Fruit fly (Drosophila melanogaster) whole organism, embryonic: Measurements from ENCODE around the gene CG6912.

Experiments used
- Aef1 ChIP-seq: fragments of 200-800 bp; sonication (Bioruptor generic); IDR thresholded peaks from 3 replicates; pipeline ENCODE4 v1.3.6; 2022; ENCODE audit warnings: missing biosample characterization, missing genetic modification characterization
- Antp ChIP-seq: fragments of 200-800 bp; sonication (Bioruptor generic); optimal IDR thresholded peaks from 3 replicates; lab custom pipeline; 2016; ENCODE audit warnings: missing biosample characterization, missing genetic modification characterization
- Blimp-1 ChIP-seq: fragments of 200-800 bp; sonication (Bioruptor generic); optimal IDR thresholded peaks from 3 replicates; lab custom pipeline; 2018; ENCODE audit warnings: missing biosample characterization, missing genetic modification characterization, mild to moderate bottlenecking, moderate library complexity, missing genetic modification reagents
- CG1024 ChIP-seq: fragments of 200-800 bp; sonication (Bioruptor generic); IDR thresholded peaks from 2 replicates; pipeline ENCODE4 v1.3.6; 2022; ENCODE audit warnings: missing biosample characterization, missing genetic modification characterization
- CG10321 ChIP-seq: fragments of 200-800 bp; sonication (Bioruptor generic); IDR thresholded peaks from 2 replicates; pipeline ENCODE4 v1.3.6; 2022; ENCODE audit warnings: missing biosample characterization, missing genetic modification characterization
- CG10543 ChIP-seq: fragments of 200-800 bp; sonication (Bioruptor generic); optimal IDR thresholded peaks from 3 replicates; lab custom pipeline; 2017; ENCODE audit warnings: missing biosample characterization, mild to moderate bottlenecking, missing genetic modification characterization, moderate library complexity
- CG1647 ChIP-seq: fragments of 200-800 bp; sonication (Bioruptor generic); optimal IDR thresholded peaks from 3 replicates; lab custom pipeline; 2016; ENCODE audit warnings: missing biosample characterization, missing genetic modification characterization
- CG32532 ChIP-seq: fragments of 200-800 bp; sonication (Bioruptor generic); IDR thresholded peaks from 2 replicates; pipeline ENCODE4 v1.3.6; 2022; ENCODE audit warnings: missing biosample characterization, missing genetic modification characterization
- CG5953 ChIP-seq: fragments of 200-800 bp; sonication (Bioruptor generic); IDR thresholded peaks from 2 replicates; pipeline ENCODE4 v1.3.6; 2022; ENCODE audit warnings: missing biosample characterization, missing genetic modification characterization
- CG6689 ChIP-seq: fragments of 200-800 bp; sonication (Bioruptor generic); IDR thresholded peaks from 2 replicates; pipeline ENCODE4 v1.3.6; 2022; ENCODE audit warnings: missing biosample characterization, missing genetic modification characterization
- Camta ChIP-seq: fragments of 200-800 bp; sonication (Bioruptor generic); optimal IDR thresholded peaks from 2 replicates; lab custom pipeline; 2016; ENCODE audit warnings: missing biosample characterization, missing genetic modification characterization
- CkIIα-i1 ChIP-seq: fragments of 200-800 bp; sonication (Bioruptor generic); IDR thresholded peaks from 2 replicates; pipeline ENCODE4 v1.3.6; 2022; ENCODE audit warnings: missing biosample characterization, missing genetic modification characterization
- CrebB ChIP-seq: fragments of 200-800 bp; sonication (Bioruptor generic); optimal IDR thresholded peaks from 3 replicates; lab custom pipeline; 2018; ENCODE audit warnings: missing biosample characterization, mild to moderate bottlenecking, missing genetic modification characterization
- Dip2 ChIP-seq: fragments of 200-800 bp; sonication (Bioruptor generic); IDR thresholded peaks from 2 replicates; pipeline ENCODE4 v1.3.6; 2022; ENCODE audit warnings: missing biosample characterization, missing genetic modification characterization
- Doc2 ChIP-seq: fragments of 200-800 bp; sonication (Bioruptor generic); IDR thresholded peaks from 2 replicates; pipeline ENCODE4 v1.3.6; 2022; ENCODE audit warnings: missing biosample characterization, missing genetic modification characterization
- Doc3 ChIP-seq: fragments of 200-800 bp; sonication (Bioruptor generic); IDR thresholded peaks from 3 replicates; pipeline ENCODE4 v1.3.6; 2022; ENCODE audit warnings: missing biosample characterization, missing genetic modification characterization; ENCODE audit not compliant: partially characterized antibody
- Eip74EF ChIP-seq, 2 experiments: fragments of 200-800 bp in 1 of 2; fragments of >200 bp in 1 of 2; sonication (Bioruptor generic) in 1 of 2; optimal IDR thresholded peaks; 2 replicates each; lab custom pipeline; 2017 to 2019; ENCODE audit warnings: missing biosample characterization in 2 of 2, missing genetic modification characterization in 2 of 2, mild to moderate bottlenecking in 1 of 2, moderate library complexity in 1 of 2
- Hand ChIP-seq: fragments of 200-800 bp; sonication (Bioruptor generic); optimal IDR thresholded peaks from 2 replicates; lab custom pipeline; 2017; ENCODE audit warnings: mild to moderate bottlenecking, missing biosample characterization, missing genetic modification reagents, missing genetic modification characterization
- MBD-R2 ChIP-seq: fragments of 200-800 bp; sonication (Bioruptor generic); IDR thresholded peaks from 2 replicates; pipeline ENCODE4 v1.3.6; 2022; ENCODE audit warnings: missing biosample characterization, missing genetic modification characterization
- Mes4 ChIP-seq: fragments of 200-800 bp; sonication (Bioruptor generic); optimal IDR thresholded peaks from 2 replicates; lab custom pipeline; 2016; ENCODE audit warnings: missing biosample characterization, missing genetic modification characterization
- NK7.1 ChIP-seq: fragments of 200-800 bp; sonication (Bioruptor generic); optimal IDR thresholded peaks from 3 replicates; lab custom pipeline; 2016; ENCODE audit warnings: missing biosample characterization, missing genetic modification characterization
- Opbp ChIP-seq: fragments of 200-800 bp; sonication (Bioruptor generic); IDR thresholded peaks from 3 replicates; pipeline ENCODE4 v1.3.6; 2022; ENCODE audit warnings: missing biosample characterization, missing genetic modification characterization; ENCODE audit not compliant: partially characterized antibody
- PHDP ChIP-seq: fragments of 200-800 bp; sonication (Bioruptor generic); optimal IDR thresholded peaks from 3 replicates; lab custom pipeline; 2018; ENCODE audit warnings: missing biosample characterization, mild to moderate bottlenecking, missing genetic modification characterization, moderate library complexity
- Six4 ChIP-seq: fragments of 200-800 bp; sonication (Bioruptor generic); optimal IDR thresholded peaks from 2 replicates; lab custom pipeline; 2016; ENCODE audit warnings: missing biosample characterization, missing genetic modification characterization
- Sry-β ChIP-seq: fragments of 200-800 bp; sonication (Bioruptor generic); optimal IDR thresholded peaks from 2 replicates; lab custom pipeline; 2018; ENCODE audit warnings: missing biosample characterization, mild to moderate bottlenecking, missing genetic modification characterization, moderate library complexity
- Trl ChIP-seq, 3 experiments: fragments of >200 bp in 2 of 3; fragments of 200-800 bp in 1 of 3; sonication (Bioruptor generic) in 1 of 3; optimal IDR thresholded peaks; 2 replicates in 1 of 3; 3 replicates in 2 of 3; lab custom pipeline; 2016 to 2017; ENCODE audit warnings: missing biosample characterization in 1 of 3, missing genetic modification characterization in 1 of 3
- disco-r ChIP-seq: fragments of 200-800 bp; sonication (Bioruptor generic); optimal IDR thresholded peaks from 2 replicates; lab custom pipeline; 2016; ENCODE audit warnings: missing biosample characterization, missing genetic modification characterization
- eyg ChIP-seq: fragments of 200-800 bp; sonication (Bioruptor generic); optimal IDR thresholded peaks from 3 replicates; lab custom pipeline; 2016; ENCODE audit warnings: missing biosample characterization, missing genetic modification characterization
- grn ChIP-seq: fragments of 200-800 bp; sonication (Bioruptor generic); optimal IDR thresholded peaks from 3 replicates; lab custom pipeline; 2017; ENCODE audit warnings: missing biosample characterization, missing genetic modification characterization
- hkb ChIP-seq, 2 experiments: fragments of 200-800 bp in 1 of 2; fragments of >200 bp in 1 of 2; sonication (Bioruptor generic) in 1 of 2; IDR thresholded peaks in 1 of 2; optimal IDR thresholded peaks in 1 of 2; 2 replicates each; pipeline versions ENCODE4 v1.3.6 to Lab custom; 2017 to 2022; ENCODE audit warnings: missing biosample characterization in 1 of 2, missing genetic modification characterization in 1 of 2
- inv ChIP-seq: fragments of 200-800 bp; sonication (Bioruptor generic); IDR thresholded peaks from 2 replicates; pipeline ENCODE4 v1.3.6; 2022; ENCODE audit warnings: missing biosample characterization, missing genetic modification characterization; ENCODE audit not compliant: partially characterized antibody
- jumu ChIP-seq: fragments of 200-800 bp; sonication (Bioruptor generic); optimal IDR thresholded peaks from 3 replicates; lab custom pipeline; 2016; ENCODE audit warnings: missing biosample characterization, missing genetic modification characterization
- kah ChIP-seq: fragments of 200-800 bp; sonication (Bioruptor generic); optimal IDR thresholded peaks from 2 replicates; lab custom pipeline; 2018; ENCODE audit warnings: missing biosample characterization, mild to moderate bottlenecking, missing genetic modification characterization
- klu ChIP-seq: fragments of 200-800 bp; sonication (Bioruptor generic); IDR thresholded peaks from 2 replicates; pipeline ENCODE4 v1.3.6; 2022; ENCODE audit warnings: missing biosample characterization, missing genetic modification characterization
- kni ChIP-seq: fragments of 200-800 bp; sonication (Bioruptor generic); optimal IDR thresholded peaks from 3 replicates; lab custom pipeline; 2017; ENCODE audit warnings: mild to moderate bottlenecking, missing biosample characterization, missing genetic modification reagents, missing genetic modification characterization
- lmd ChIP-seq: fragments of 200-800 bp; sonication (Bioruptor generic); IDR thresholded peaks from 2 replicates; pipeline ENCODE4 v1.3.6; 2022; ENCODE audit warnings: missing biosample characterization, missing genetic modification characterization
- lola ChIP-seq, 3 experiments: fragments of >200 bp in 2 of 3; fragments of 200-800 bp in 1 of 3; sonication (Bioruptor generic) in 1 of 3; optimal IDR thresholded peaks; 2 replicates each; lab custom pipeline; 2017 to 2019; ENCODE audit warnings: missing biosample characterization in 3 of 3, missing genetic modification characterization in 3 of 3, mild to moderate bottlenecking in 1 of 3, moderate library complexity in 1 of 3
- nerfin-1 ChIP-seq: fragments of 200-800 bp; sonication (Bioruptor generic); optimal IDR thresholded peaks from 3 replicates; lab custom pipeline; 2019; ENCODE audit warnings: missing biosample characterization, mild to moderate bottlenecking, missing genetic modification characterization, moderate library complexity
- nmo ChIP-seq: fragments of 200-800 bp; sonication (Bioruptor generic); optimal IDR thresholded peaks from 2 replicates; lab custom pipeline; 2018; ENCODE audit warnings: missing biosample characterization, mild to moderate bottlenecking, missing genetic modification characterization, moderate library complexity
- odd ChIP-seq: fragments of 200-800 bp; sonication (Bioruptor generic); optimal IDR thresholded peaks from 2 replicates; lab custom pipeline; 2017; ENCODE audit warnings: missing biosample characterization, mild to moderate bottlenecking, missing genetic modification characterization
- pb ChIP-seq: fragments of 200-800 bp; sonication (Bioruptor generic); optimal IDR thresholded peaks from 3 replicates; lab custom pipeline; 2016; ENCODE audit warnings: missing biosample characterization, missing genetic modification characterization
- prd ChIP-seq, 3 experiments: fragments of >200 bp in 2 of 3; fragments of 200-800 bp in 1 of 3; sonication (Bioruptor generic) in 1 of 3; optimal IDR thresholded peaks in 2 of 3; IDR thresholded peaks in 1 of 3; 2 replicates in 2 of 3; 3 replicates in 1 of 3; pipeline versions ENCODE4 v1.3.6 to Lab custom; 2017 to 2022; ENCODE audit warnings: missing biosample characterization in 1 of 3, missing genetic modification characterization in 1 of 3
- sisA ChIP-seq: fragments of 200-800 bp; sonication (Bioruptor generic); IDR thresholded peaks from 2 replicates; pipeline ENCODE4 v1.3.6; 2022; ENCODE audit warnings: missing biosample characterization, missing genetic modification characterization
- sna ChIP-seq: fragments of 200-800 bp; sonication (Bioruptor generic); IDR thresholded peaks from 2 replicates; pipeline ENCODE4 v1.3.6; 2022; ENCODE audit warnings: missing biosample characterization, missing genetic modification characterization; ENCODE audit not compliant: partially characterized antibody
- tap ChIP-seq: fragments of 200-800 bp; optimal IDR thresholded peaks from 3 replicates; lab custom pipeline; 2019; ENCODE audit warnings: missing biosample characterization, mild to moderate bottlenecking, missing genetic modification characterization, moderate library complexity
- tin ChIP-seq: fragments of 200-800 bp; sonication (Bioruptor generic); optimal IDR thresholded peaks from 3 replicates; lab custom pipeline; 2016; ENCODE audit warnings: missing biosample characterization, missing genetic modification characterization
- twi ChIP-seq: fragments of 200-800 bp; optimal IDR thresholded peaks from 2 replicates; lab custom pipeline; 2019; ENCODE audit warnings: missing biosample characterization, mild to moderate bottlenecking, missing genetic modification characterization, moderate library complexity
- tx ChIP-seq: fragments of 200-800 bp; sonication (Bioruptor generic); optimal IDR thresholded peaks from 2 replicates; lab custom pipeline; 2016; ENCODE audit warnings: missing biosample characterization, missing genetic modification characterization
- wdn ChIP-seq: fragments of 200-800 bp; sonication (Bioruptor generic); IDR thresholded peaks from 2 replicates; pipeline ENCODE4 v1.3.6; 2022; ENCODE audit warnings: missing biosample characterization, missing genetic modification characterization
- wor ChIP-seq: fragments of 200-800 bp; sonication (Bioruptor generic); IDR thresholded peaks from 2 replicates; pipeline ENCODE4 v1.3.6; 2022; ENCODE audit warnings: missing biosample characterization, missing genetic modification characterization

The CG6912 gene

DNA sequence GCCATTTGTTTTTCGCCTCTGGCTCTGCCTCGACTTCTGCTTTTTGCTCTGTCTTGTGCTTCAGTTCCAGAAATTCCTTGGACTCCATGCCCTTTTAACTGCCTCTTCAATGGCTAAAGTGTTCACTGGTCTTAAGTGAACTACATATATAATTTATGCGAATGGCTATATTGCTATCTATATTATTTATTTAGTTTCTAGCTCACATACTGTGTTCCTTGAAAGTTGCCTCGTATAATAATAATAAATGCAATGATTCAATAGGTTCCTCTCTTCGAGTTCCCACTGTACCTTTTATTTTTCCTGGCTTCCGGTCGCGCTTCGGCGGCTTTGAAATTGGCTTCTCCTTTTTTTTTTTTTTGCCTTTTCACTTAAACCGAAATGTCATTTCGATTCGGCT lies 17.1 kb downstream of the CG6912 start (continued):
- no peak for TF ChIP-seq hkb (optimal IDR thresholded peaks at IDR 0.05; lab: Kevin White, UChicago)
- peak; percentile 9; the same call in 1 of the 2 replicates for TF ChIP-seq hkb (GFP tag; IDR thresholded peaks at IDR 0.05; lab: Robert Waterston, UW)
- no peak for TF ChIP-seq odd (GFP tag; lab: Kevin White, UChicago)
- TF ChIP-seq twi: no peak
- TF ChIP-seq Eip74EF (GFP tag; optimal IDR thresholded peaks at IDR 0.05; lab: Kevin White, UChicago): no peak
- no peak for TF ChIP-seq Opbp
- no peak for TF ChIP-seq klu (GFP tag; lab: Robert Waterston, UW)
- no peak for TF ChIP-seq lmd
- no peak for TF ChIP-seq pb (GFP tag; lab: Kevin White, UChicago)
- TF ChIP-seq Camta (GFP tag; lab: Kevin White, UChicago): no peak
- no peak for TF ChIP-seq kni
- TF ChIP-seq Sry-β (GFP tag; lab: Kevin White, UChicago): no peak
- TF ChIP-seq CG5953 (GFP tag; lab: Robert Waterston, UW): no peak
- TF ChIP-seq tin (GFP tag; lab: Kevin White, UChicago): peak; percentile 1
- TF ChIP-seq Antp (GFP tag; lab: Kevin White, UChicago): no peak
- no peak for TF ChIP-seq CG6689
- TF ChIP-seq CG32532 (GFP tag; lab: Robert Waterston, UW): peak; percentile 46; the same call in 1 of the 2 replicates
- no peak for TF ChIP-seq MBD-R2 (GFP tag; lab: Robert Waterston, UW)
- TF ChIP-seq CG1647: no peak
- peak; percentile 22 for TF ChIP-seq tap (tag; lab: Kevin White, UChicago)
- no peak for TF ChIP-seq kah (GFP tag; lab: Kevin White, UChicago)
- no peak for TF ChIP-seq CG10543 (GFP tag; lab: Kevin White, UChicago)
- TF ChIP-seq Dip2 (GFP tag; lab: Robert Waterston, UW): no peak
- no peak for TF ChIP-seq CG1024
- peak; percentile 41; the same call in 1 of the 2 replicates for TF ChIP-seq wdn
- no peak for TF ChIP-seq lola (GFP tag; optimal IDR thresholded peaks at IDR 0.05; lab: Kevin White, UChicago)
- no peak for TF ChIP-seq wor (GFP tag; lab: Robert Waterston, UW)
- peak; percentile 42 for TF ChIP-seq PHDP (tag; lab: Kevin White, UChicago)
- no peak for TF ChIP-seq prd (optimal IDR thresholded peaks at IDR 0.05; lab: Kevin White, UChicago)
- no peak for TF ChIP-seq prd (GFP tag; IDR thresholded peaks at IDR 0.05; lab: Robert Waterston, UW)
- TF ChIP-seq Aef1 (GFP tag; lab: Robert Waterston, UW): no peak
- no peak for TF ChIP-seq NK7.1 (GFP tag; lab: Kevin White, UChicago)
- TF ChIP-seq Trl (optimal IDR thresholded peaks at IDR 0.05; lab: Kevin White, UChicago): no peak
- no peak for TF ChIP-seq Trl (GFP tag; optimal IDR thresholded peaks at IDR 0.05; lab: Kevin White, UChicago)
- no peak for TF ChIP-seq eyg
- no peak for TF ChIP-seq sna (GFP tag; lab: Robert Waterston, UW)
- no peak for TF ChIP-seq jumu (GFP tag; lab: Kevin White, UChicago)
- no peak for TF ChIP-seq Doc3
- no peak for TF ChIP-seq CG10321 (GFP tag; lab: Robert Waterston, UW)
- no peak for TF ChIP-seq tx
- TF ChIP-seq Mes4: no peak
- TF ChIP-seq CrebB: no peak
- no peak for TF ChIP-seq grn
- peak; percentile 58 for TF ChIP-seq Hand (GFP tag; lab: Kevin White, UChicago)
- TF ChIP-seq CkIIα-i1: no peak
- no peak for TF ChIP-seq nerfin-1 (tag; lab: Kevin White, UChicago)
- TF ChIP-seq inv: no peak
- no peak for TF ChIP-seq Doc2 (GFP tag; lab: Robert Waterston, UW)
- TF ChIP-seq nmo: no peak
- no peak for TF ChIP-seq Blimp-1 (GFP tag; lab: Kevin White, UChicago)
- no peak for TF ChIP-seq disco-r (GFP tag; lab: Kevin White, UChicago)
- no peak for TF ChIP-seq Six4 (GFP tag; lab: Kevin White, UChicago)
- TF ChIP-seq sisA (GFP tag; lab: Robert Waterston, UW): 0 out of 2 replicates have a peak, but pooled peaks have one; percentile 23
